Fruit fly (Drosophila melanogaster) Kc167 (cell line): Measurements from ENCODE around the gene CG14797.

ENCODE experiments used
- Myc ChIP-seq: fragments of >200 bp; optimal IDR thresholded peaks from 2 replicates; lab custom pipeline; 2017; ENCODE audit warnings: missing external identifiers
- Sin3A ChIP-seq: fragments of >200 bp; optimal IDR thresholded peaks from 2 replicates; lab custom pipeline; 2018; ENCODE audit warnings: missing external identifiers
- h ChIP-seq: fragments of >200 bp; optimal IDR thresholded peaks from 3 replicates; lab custom pipeline; 2018; ENCODE audit warnings: missing external identifiers
- insv ChIP-seq: fragments of >200 bp; optimal IDR thresholded peaks from 3 replicates; lab custom pipeline; 2018; ENCODE audit warnings: missing external identifiers
- psq ChIP-seq: fragments of >200 bp; optimal IDR thresholded peaks from 2 replicates; lab custom pipeline; 2017; ENCODE audit warnings: missing external identifiers
- ttk ChIP-seq: sonication (Bioruptor generic); optimal IDR thresholded peaks from 2 replicates; lab custom pipeline; 2017; ENCODE audit warnings: missing external identifiers

Gene CG14797

DNA sequence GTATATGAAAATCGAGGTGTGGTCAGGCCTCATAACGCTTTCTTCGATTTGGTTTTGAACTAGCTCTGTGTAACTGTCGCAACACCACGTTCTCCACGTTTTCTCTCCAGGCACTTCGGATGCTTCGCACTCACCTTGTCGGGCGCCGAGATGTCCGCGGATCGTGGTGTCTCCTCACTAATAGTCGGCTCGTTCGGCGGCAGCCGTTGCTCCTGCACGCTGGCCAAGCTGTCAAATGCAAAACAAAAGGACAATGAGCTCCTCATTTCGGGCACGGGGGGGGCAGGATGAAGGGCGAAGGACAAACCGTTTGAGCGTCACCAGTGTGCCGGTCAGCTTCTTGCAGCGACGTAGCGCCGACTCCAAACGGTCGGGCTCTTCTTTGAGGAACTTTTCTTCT lies at the start of gene CG14797:
TSS of gene CG14797 (plus strand) at position 301 of the 400 bp plus-strand sequence.
- TF ChIP-seq ttk (lab: Kevin White, UChicago) (no peak), h (lab: Kevin White, UChicago) (no peak), Sin3A (lab: Kevin White, UChicago) (no peak), psq (lab: Kevin White, UChicago) (no peak), insv (lab: Kevin White, UChicago) (no peak), Myc (lab: Kevin White, UChicago) (no peak)

DNA sequence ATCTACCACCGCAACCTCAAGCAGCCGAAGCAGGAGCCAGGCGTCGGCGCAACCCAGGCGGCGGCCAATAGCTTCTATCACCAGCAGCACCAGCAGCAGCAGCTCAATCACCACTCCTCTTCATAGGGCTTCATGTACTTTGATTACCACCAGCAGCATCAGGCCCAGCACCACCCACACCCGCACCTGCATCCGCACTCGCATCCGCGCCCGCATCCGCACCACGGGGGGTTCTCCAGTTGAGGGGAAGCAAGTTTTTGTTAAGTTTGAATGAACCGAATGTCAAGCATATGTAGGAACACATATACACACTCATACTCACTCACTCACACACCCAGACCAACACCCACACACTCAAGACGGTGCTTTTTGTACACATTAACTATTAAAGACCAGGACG lies 37.7 kb upstream of the CG14797 start:
- TF ChIP-seq Myc (lab: Kevin White, UChicago) (no peak), psq (lab: Kevin White, UChicago) (no peak), insv (lab: Kevin White, UChicago) (no peak), Sin3A (lab: Kevin White, UChicago) (no peak), ttk (lab: Kevin White, UChicago) (no peak), h (lab: Kevin White, UChicago) (no peak)

DNA sequence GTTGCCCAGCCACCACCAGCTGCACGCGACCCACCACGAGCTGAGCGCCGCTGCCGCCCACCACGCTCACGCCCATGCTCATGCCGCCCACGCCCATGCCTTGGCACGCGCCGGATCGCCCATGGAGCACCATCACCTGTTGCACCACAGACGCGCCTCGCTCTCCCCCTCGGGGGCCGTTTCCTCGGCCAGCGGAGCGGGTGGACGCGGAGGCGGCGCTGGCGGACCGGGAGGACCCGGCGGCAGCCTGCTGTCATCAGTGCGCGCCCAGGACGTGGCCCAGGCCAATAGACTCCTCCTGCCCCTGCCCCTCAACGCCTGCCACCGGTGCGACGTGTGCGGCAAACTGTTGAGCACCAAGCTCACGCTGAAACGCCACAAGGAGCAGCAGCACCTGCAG lies 33.5 kb upstream of the CG14797 start:
- TF ChIP-seq h (lab: Kevin White, UChicago), result no peak
- no peak for TF ChIP-seq Sin3A (lab: Kevin White, UChicago)
- no peak for TF ChIP-seq Myc (lab: Kevin White, UChicago)
- no peak for TF ChIP-seq psq (lab: Kevin White, UChicago)
- TF ChIP-seq ttk (lab: Kevin White, UChicago), result no peak
- TF ChIP-seq insv (lab: Kevin White, UChicago), result no peak

DNA sequence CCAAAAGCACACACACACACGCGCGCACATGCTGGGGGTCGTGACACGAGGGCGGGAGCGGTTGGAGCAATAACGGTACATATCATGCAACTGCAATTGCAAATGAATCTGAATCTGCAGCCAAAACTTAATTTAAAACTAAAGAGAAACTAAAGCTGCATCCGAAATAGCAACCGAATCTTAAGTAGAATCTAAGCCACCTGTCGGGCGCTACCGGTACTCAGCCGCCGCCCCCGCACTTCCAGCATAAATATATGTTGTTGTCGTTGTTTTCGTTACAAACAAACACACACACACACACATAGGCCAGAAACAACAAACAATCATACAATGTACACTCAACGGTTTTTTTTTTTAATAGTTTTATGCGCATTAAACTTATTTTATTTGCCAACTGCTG lies 21.1 kb upstream of the CG14797 start:
- TF ChIP-seq ttk (lab: Kevin White, UChicago) (no peak), insv (lab: Kevin White, UChicago) (no peak), psq (lab: Kevin White, UChicago) (no peak), Sin3A (lab: Kevin White, UChicago) (no peak)

DNA sequence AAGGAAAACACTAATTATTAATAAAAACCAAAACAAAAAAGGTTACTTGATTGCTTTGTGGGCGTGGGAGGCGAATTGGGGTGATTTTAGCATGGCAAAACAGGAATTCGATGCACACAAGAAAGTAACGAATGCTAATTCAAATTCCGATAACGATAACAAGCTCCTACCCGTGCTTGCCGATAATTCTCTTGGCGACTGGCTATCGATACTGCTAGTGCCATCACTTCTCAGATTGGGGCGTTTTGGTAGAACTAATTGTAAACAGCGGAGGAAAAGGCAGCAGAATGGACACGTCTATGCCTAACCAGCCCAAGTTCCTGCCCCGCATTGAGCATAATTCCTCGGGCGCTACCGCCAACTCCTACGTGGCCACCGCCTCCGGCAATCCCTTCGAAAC lies 16.5 kb upstream of the CG14797 start, which contains the start of gene dor:
TSS of gene dor (plus strand) at position 217 of the 400 bp plus-strand sequence.
- TF ChIP-seq h (lab: Kevin White, UChicago) (no peak), ttk (lab: Kevin White, UChicago) (no peak), insv (lab: Kevin White, UChicago) (no peak), psq (lab: Kevin White, UChicago) (no peak), Sin3A (lab: Kevin White, UChicago) (no peak), Myc (lab: Kevin White, UChicago) (no peak)

DNA sequence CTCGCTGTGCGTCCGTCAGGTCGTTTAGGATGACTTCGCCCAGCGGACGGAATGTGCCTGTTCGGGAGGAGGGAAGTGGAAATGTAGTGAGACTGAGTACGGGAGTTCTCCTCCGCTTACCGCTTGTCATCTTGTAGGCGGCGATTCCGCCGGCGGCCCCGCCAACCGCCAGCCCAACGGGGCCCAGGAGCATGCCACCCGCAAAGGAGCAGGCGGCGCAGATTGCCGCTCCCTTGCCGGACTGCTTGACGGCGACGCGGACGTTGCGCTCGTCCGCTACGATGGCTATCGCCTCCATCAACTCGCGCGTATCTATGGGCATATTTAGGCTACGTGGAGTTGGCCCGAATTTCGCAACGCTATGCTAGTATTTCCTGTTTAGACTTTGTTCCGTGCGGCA lies 12.7 kb upstream of the CG14797 start, which contains the start of gene Mur2B:
TSS of gene Mur2B (minus strand) at position 101 of the 400 bp plus-strand sequence.
- TF ChIP-seq psq (lab: Kevin White, UChicago) (no peak), insv (lab: Kevin White, UChicago) (no peak), ttk (lab: Kevin White, UChicago) (no peak), Myc (lab: Kevin White, UChicago) (no peak)

DNA sequence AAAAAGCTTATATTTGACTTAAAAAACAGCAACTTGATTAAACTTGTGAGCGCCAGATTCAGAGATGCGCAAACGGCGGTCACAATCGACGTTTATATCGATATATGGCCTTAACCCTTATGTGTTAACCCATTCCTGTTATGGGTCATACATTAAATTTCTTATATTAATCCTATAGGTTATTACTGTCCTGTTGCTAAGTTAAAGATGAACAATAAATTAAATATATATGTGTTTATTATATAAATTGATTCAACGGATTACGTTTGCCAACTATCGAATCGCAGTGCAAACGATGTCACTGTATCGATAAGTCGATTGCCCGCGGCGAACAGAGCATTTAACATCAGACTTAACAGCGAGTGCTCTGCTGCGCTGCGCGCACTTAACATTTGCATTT lies 12.2 kb upstream of the CG14797 start, which contains the start of the genes CG3740 and hfw:
TSS of gene CG3740 (minus strand) at position 84 of the 400 bp plus-strand sequence.
TSS of gene hfw (plus strand) at position 357 of the 400 bp plus-strand sequence.
- TF ChIP-seq psq (lab: Kevin White, UChicago), result no peak
- TF ChIP-seq Sin3A (lab: Kevin White, UChicago), result no peak
- no peak for TF ChIP-seq Myc (lab: Kevin White, UChicago)
- TF ChIP-seq insv (lab: Kevin White, UChicago), result no peak
- TF ChIP-seq ttk (lab: Kevin White, UChicago), result no peak
- no peak for TF ChIP-seq h (lab: Kevin White, UChicago)

DNA sequence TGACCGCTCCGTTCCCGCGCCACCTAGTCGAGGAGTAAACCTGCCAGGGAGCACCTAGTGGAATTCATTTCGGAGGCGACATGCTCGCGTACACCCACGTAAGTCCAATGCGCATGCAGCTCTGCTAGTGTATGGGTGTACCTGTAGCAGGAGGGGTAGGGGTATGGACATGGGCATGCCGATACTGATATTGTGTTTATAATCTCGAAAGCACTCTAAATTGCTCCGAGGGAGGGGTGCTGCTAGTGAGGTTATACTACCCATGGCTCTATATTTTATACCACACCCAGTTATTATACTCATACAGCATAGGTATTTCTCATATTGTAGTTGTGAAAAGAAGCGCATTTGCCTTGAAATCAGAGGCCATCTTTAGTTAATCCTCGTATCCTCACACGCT lies 11.5 kb upstream of the CG14797 start:
- TF ChIP-seq Myc (lab: Kevin White, UChicago) (no peak), psq (lab: Kevin White, UChicago) (no peak), h (lab: Kevin White, UChicago) (no peak), Sin3A (lab: Kevin White, UChicago) (no peak), insv (lab: Kevin White, UChicago) (no peak), ttk (lab: Kevin White, UChicago) (no peak)

DNA sequence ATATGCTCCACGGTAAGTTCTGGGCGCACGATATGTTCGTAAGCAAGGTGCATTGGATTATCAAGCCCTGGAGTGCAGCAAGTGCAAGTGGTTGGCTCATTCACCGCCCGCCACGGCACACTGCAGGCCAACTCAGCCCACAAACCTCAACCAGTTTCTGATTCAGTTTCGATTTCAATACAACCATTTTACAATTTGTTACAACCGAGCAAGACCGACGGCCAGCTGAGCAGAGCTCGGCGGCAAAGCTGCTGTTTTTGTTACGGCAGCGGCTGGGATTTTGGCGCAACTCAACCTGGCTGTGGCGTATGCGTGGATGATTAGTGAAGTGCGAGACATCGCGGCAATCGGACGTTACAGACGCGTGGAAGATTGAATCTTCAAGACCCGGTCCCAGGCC lies 4.9 kb downstream of the CG14797 start, which contains the start of gene b6:
TSS of gene b6 (plus strand) at position 320 of the 400 bp plus-strand sequence.
- TF ChIP-seq Myc (lab: Kevin White, UChicago), result no peak
- TF ChIP-seq insv (lab: Kevin White, UChicago), result no peak
- no peak for TF ChIP-seq psq (lab: Kevin White, UChicago)
- TF ChIP-seq Sin3A (lab: Kevin White, UChicago), result no peak
- TF ChIP-seq ttk (lab: Kevin White, UChicago), result no peak

DNA sequence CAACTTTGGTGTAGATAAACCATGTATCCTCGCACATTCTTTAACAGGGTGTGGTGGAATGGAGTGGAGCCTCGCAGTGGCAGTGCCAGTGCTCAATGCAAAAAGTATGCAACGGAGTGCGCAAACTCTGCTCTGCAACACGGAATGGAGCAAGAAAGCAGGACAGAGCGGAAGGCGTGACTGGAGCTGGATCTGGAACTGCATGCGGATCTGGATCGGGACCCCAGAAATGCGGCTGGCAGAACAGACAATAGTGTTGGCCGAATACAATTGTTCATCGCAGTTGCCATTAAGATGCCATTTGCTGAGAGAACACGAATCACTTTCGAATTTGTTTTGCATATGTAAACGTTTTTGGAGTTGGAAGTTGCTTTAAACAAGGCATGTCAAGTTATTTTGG lies 10.1 kb downstream of the CG14797 start:
- TF ChIP-seq psq (lab: Kevin White, UChicago), result no peak
- TF ChIP-seq insv (lab: Kevin White, UChicago), result no peak
- TF ChIP-seq Sin3A (lab: Kevin White, UChicago), result no peak
- TF ChIP-seq ttk (lab: Kevin White, UChicago), result no peak
- no peak for TF ChIP-seq Myc (lab: Kevin White, UChicago)
- TF ChIP-seq h (lab: Kevin White, UChicago), result no peak

DNA sequence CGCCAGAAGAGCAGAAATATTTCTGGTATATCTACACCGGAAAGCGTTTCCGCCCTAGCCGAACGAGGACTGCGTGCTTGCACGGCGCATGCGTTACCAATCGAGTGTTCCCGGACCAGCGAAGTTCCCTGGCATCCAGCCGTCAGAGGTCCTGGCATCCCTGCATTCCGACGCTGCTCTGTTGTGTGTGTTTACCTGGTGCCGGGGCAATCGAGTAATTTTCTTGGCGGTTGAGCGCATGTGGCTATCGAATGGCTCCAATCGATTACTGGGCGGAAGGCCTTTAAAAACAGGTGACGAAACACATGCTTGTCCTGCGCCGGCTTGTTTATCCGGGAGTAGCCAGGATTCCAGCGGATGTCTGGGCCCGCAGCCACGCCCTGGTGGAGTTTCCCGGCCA lies 11.2 kb downstream of the CG14797 start, which contains the start of gene CG32809:
TSS of gene CG32809 (minus strand) at position 216 of the 400 bp plus-strand sequence.
- TF ChIP-seq h (lab: Kevin White, UChicago) (no peak), Myc (lab: Kevin White, UChicago) (no peak)
